Worm (Caenorhabditis elegans): ENCODE results near the gene clc-28.

Gene clc-28

DNA sequence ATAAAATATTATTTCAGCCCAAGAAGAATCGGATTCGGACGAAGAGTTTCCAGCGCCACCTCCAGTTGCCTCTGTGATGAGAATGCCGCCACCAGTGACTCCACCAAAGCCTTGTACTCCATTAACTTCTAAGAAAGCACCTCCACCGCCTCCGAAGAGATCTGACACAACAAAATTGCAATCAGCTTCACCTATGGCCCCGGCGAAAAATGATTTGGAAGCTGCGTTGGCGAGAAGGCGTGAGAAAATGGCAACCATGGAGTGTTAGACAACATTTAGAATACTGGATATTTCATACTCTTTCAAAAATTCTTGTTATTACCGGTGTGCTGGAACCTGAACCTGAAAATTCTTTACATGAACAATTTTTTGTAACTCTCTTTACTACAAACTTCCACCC lies 34.0 kb downstream of the clc-28 start:
- no peak for TF ChIP-seq scrt-1 (GFP tag; IDR thresholded peaks at IDR 0.05)
- TF ChIP-seq tbx-37 (GFP tag; conservative IDR thresholded peaks at IDR 0.05), result no peak
- TF ChIP-seq hnd-1 (tag; optimal IDR thresholded peaks at IDR 0.05), result no peak
- no peak for TF ChIP-seq sea-1 (GFP tag; conservative IDR thresholded peaks at IDR 0.05)
- no peak for TF ChIP-seq aly-1 (tag; optimal IDR thresholded peaks at IDR 0.05)
- TF ChIP-seq flt-1 (GFP tag; IDR thresholded peaks at IDR 0.05), result no peak
- no peak for TF ChIP-seq hmbx-1 (tag; optimal IDR thresholded peaks at IDR 0.05)
- TF ChIP-seq tra-4 (tag; optimal IDR thresholded peaks at IDR 0.05), result no peak
- no peak for TF ChIP-seq F13C5.2 (tag; optimal IDR thresholded peaks at IDR 0.05)

DNA sequence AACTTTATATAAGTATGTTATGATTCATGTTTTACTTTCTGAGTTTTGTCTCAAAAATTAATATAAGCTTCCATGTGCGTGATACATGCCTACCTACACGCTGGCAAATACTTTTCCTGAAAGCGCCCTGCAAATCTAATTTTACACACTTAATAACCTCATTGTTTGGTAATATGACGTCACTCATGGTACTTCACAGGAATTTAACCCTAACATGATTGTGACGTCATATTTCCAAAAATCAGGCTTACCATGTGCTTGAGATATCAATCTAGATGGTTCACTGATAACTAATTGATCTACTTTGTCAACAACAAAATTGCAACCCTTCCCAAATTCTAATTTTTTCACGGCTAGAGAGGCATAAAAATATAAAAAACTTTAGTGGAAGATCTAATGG lies 35.8 kb downstream of the clc-28 start:
- no peak for TF ChIP-seq tbx-11 (GFP tag; IDR thresholded peaks at IDR 0.05)
- TF ChIP-seq ets-7 (tag; optimal IDR thresholded peaks at IDR 0.05), result no peak
- TF ChIP-seq ceh-13 (GFP tag; optimal IDR thresholded peaks at IDR 0.05), result no peak
- no peak for TF ChIP-seq scrt-1 (GFP tag; IDR thresholded peaks at IDR 0.05)
- TF ChIP-seq tbx-37 (GFP tag; conservative IDR thresholded peaks at IDR 0.05), result no peak
- TF ChIP-seq tra-4 (tag; optimal IDR thresholded peaks at IDR 0.05), result no peak
- no peak for TF ChIP-seq B0310.2 (tag; optimal IDR thresholded peaks at IDR 0.05)

DNA sequence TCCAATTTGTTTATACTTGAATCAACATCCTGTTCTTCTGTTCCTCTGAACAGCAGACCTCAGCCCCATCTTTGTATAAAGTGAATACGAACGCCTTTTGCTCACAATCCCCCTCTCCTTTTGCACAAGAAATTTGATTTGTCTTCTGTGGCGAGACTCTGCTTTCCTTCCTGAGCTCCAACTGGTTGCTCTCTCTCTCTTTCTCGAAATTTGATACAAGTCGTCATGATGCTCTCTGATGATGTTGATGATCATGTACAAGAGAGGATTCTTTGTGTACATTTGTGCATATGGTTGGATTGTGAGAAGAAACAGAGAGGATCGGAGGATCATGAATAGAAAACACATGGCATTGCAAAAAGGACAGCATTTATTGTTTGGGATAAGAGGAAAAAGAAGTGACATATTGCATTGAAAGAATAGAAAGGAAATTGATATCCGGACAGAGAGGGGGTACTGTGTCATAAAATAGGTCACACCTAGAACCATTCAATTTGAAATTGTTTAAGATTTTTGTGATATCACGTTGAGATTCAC lies 38.3 kb downstream of the clc-28 start:
- TF ChIP-seq ceh-36 (tag; optimal IDR thresholded peaks at IDR 0.05), result no peak
- no peak for TF ChIP-seq hmbx-1 (tag; optimal IDR thresholded peaks at IDR 0.05)
- no peak for TF ChIP-seq hmg-4 (GFP tag; optimal IDR thresholded peaks at IDR 0.05)
- TF ChIP-seq ets-7 (tag; optimal IDR thresholded peaks at IDR 0.05), result no peak
- TF ChIP-seq tra-4 (tag; optimal IDR thresholded peaks at IDR 0.05), result no peak
- no peak for TF ChIP-seq pes-1 (GFP tag; IDR thresholded peaks at IDR 0.05)
- no peak for TF ChIP-seq ceh-13 (GFP tag; optimal IDR thresholded peaks at IDR 0.05)
- no peak for TF ChIP-seq F13C5.2 (tag; optimal IDR thresholded peaks at IDR 0.05)
- no peak for TF ChIP-seq hnd-1 (tag; optimal IDR thresholded peaks at IDR 0.05)
- TF ChIP-seq flt-1 (GFP tag; IDR thresholded peaks at IDR 0.05), result no peak
- no peak for TF ChIP-seq aly-1 (tag; optimal IDR thresholded peaks at IDR 0.05)
- no peak for TF ChIP-seq sea-1 (GFP tag; conservative IDR thresholded peaks at IDR 0.05)
- no peak for TF ChIP-seq tbx-37 (GFP tag; conservative IDR thresholded peaks at IDR 0.05)

DNA sequence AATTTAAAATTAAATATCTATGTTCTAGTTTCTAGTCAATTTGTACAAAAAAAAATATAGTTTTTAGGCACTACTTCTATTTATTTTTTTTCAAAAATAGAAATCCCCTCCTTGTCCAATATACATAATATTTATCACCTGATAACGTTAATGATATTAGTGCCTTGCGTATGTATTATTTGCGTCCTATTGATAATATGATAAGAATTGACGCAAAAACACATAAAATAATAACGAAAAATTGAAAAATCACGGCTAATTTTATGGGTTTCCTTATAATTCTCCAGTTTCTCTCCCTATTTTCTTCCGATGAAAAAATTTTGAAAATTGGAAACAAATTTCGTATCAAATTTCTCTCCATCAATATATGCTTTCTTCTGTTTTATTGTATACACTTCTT lies 39.5 kb downstream of the clc-28 start:
- no peak for TF ChIP-seq tbx-37 (GFP tag; conservative IDR thresholded peaks at IDR 0.05)
- TF ChIP-seq hnd-1 (tag; optimal IDR thresholded peaks at IDR 0.05), result no peak
- no peak for TF ChIP-seq tra-4 (tag; optimal IDR thresholded peaks at IDR 0.05)
- no peak for TF ChIP-seq hmbx-1 (tag; optimal IDR thresholded peaks at IDR 0.05)
- no peak for TF ChIP-seq ets-7 (tag; optimal IDR thresholded peaks at IDR 0.05)
- TF ChIP-seq F13C5.2 (tag; optimal IDR thresholded peaks at IDR 0.05), result no peak
- TF ChIP-seq hmg-4 (GFP tag; optimal IDR thresholded peaks at IDR 0.05), result no peak

DNA sequence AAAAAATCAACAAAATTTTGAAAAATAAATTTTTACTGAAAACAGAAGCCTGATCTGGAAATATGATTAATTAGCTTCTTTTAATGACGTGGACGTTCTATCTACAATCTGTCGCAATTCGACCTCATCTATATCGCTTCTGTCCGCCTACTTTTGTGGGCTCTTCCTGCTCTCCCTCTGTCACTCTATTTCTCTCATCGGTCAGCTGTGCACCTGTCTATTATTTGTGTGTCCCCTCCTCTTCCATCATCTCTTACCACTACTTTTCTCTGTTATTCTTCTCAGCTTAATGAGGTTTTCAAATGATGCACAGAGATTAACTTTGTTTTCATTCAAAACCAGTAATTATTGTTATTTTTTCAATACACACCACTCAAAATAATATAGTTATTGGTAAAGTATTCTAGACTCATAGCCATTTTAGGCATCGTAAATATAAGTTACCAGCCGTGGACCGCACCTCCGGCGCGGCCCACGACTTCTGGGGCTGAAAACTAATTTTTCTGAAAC lies 40.1 kb downstream of the clc-28 start:
- TF ChIP-seq aly-1 (tag; optimal IDR thresholded peaks at IDR 0.05) (no peak), B0310.2 (tag; optimal IDR thresholded peaks at IDR 0.05) (no peak), hnd-1 (tag; optimal IDR thresholded peaks at IDR 0.05) (no peak), scrt-1 (GFP tag; IDR thresholded peaks at IDR 0.05) (no peak), hmbx-1 (tag; optimal IDR thresholded peaks at IDR 0.05) (no peak), hmg-4 (GFP tag; optimal IDR thresholded peaks at IDR 0.05) (no peak), F13C5.2 (tag; optimal IDR thresholded peaks at IDR 0.05) (no peak), pes-1 (GFP tag; IDR thresholded peaks at IDR 0.05) (no peak), ceh-13 (GFP tag; optimal IDR thresholded peaks at IDR 0.05) (no peak), tbx-37 (GFP tag; conservative IDR thresholded peaks at IDR 0.05) (no peak), flt-1 (GFP tag; IDR thresholded peaks at IDR 0.05) (no peak), tra-4 (tag; optimal IDR thresholded peaks at IDR 0.05) (no peak), sea-1 (GFP tag; conservative IDR thresholded peaks at IDR 0.05) (no peak), ceh-36 (tag; optimal IDR thresholded peaks at IDR 0.05) (no peak), ets-7 (tag; optimal IDR thresholded peaks at IDR 0.05) (no peak), tbx-11 (GFP tag; IDR thresholded peaks at IDR 0.05) (no peak), ama-1 (optimal IDR thresholded peaks at IDR 0.05) (no peak)

DNA sequence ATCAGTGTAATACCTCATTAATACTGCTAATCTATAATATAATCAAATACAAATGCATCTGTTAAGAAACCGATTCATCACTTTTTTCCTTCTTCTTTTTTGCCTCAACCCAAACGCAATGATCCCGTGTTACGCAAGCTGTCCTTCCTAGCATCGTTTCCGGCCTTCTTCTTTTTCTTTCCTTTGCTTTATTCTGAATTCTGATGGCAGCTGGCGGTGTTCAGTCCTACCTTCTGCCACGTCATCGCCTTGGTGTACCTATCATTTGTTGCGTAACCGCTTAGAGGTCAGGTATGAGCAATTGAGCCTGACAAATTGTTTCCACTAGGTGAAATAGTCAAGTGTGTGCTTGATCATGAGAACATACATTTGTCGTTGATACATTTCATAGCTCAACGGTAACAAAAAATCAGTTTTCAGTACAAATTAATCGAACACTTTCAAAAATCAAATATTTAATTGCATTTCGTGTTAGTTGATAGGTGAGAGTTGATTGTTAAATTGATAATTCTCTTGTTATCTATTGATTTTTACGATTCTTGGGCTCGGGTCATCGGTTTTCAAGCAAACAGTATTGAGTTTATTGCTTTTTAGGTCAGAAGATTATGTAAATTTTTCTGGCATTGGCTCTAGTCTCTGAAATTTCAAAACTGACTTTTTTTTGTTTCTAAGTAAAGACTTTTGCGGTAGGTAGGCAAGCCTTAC lies 40.9 kb downstream of the clc-28 start:
- no peak for TF ChIP-seq flt-1 (GFP tag; IDR thresholded peaks at IDR 0.05)
- TF ChIP-seq ets-7 (tag; optimal IDR thresholded peaks at IDR 0.05), result peak; percentile 95
- TF ChIP-seq pes-1 (GFP tag; IDR thresholded peaks at IDR 0.05), result peak; percentile 38; the same call in 1 of the 2 replicates
- peak; percentile 30 for TF ChIP-seq hmg-4 (GFP tag; optimal IDR thresholded peaks at IDR 0.05)

DNA sequence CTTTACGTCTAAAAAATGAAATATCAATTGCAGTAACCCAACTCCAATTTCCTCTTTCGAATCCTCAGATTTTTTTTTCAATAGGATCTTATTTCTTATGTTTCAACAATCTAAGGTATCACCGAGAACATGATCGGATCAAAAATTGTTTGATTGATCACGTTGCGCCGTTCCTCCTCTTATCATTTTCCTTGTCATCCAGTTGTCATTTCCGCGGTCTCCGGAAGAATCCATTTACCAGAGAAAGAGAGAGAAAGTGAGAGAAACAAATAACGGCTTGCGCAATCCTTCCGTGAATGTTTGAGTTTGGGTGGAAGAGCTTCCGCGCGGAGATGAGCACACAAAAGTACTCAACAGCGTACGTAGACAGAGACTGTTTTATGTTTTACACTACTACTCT lies 46.0 kb downstream of the clc-28 start:
- TF ChIP-seq hnd-1 (tag; optimal IDR thresholded peaks at IDR 0.05), result no peak
- TF ChIP-seq flt-1 (GFP tag; IDR thresholded peaks at IDR 0.05), result no peak
- TF ChIP-seq tbx-11 (GFP tag; IDR thresholded peaks at IDR 0.05), result no peak
- TF ChIP-seq tbx-37 (GFP tag; conservative IDR thresholded peaks at IDR 0.05), result no peak
- TF ChIP-seq ama-1 (optimal IDR thresholded peaks at IDR 0.05), result no peak
